In the genomic region with DNA sequence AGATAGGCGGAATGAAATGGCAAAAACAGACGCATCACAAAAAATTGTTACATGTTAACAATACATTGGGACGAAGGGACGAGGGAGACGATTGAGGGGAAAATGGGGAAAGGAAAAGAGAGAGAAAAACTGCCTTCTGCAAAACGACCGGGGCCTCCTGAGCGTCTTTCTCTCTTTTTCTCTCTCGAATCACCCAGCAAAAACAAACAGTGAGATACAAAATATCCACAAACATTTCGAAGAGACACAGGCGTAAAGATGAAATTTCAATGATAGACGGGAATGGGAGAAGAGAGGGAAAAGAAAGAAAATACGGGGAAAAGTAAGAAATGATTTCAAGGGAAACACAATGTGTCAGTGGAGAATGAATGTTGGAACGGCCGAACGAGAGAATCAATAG, we compare ENCODE assay signal across 2 worm cellular contexts.
TF ChIP-seq lines count a peak whose summit lies in the region.

No protein-coding gene starts in this region.

TF ChIP-seq in whole organism, L1 larva, 84 proteins besides CTCF, POLR2A, EP300 and RAD21 (continued from another document):
- TF ChIP-seq mep-1 (tag; optimal IDR thresholded peaks at IDR 0.05; lab: Kevin White, UChicago) = peak; percentile 85
- no peak for TF ChIP-seq Y116A8C.19 (tag; optimal IDR thresholded peaks at IDR 0.05; lab: Kevin White, UChicago; ENCODE audit: borderline replicate concordance)
- peak; percentile 18 for TF ChIP-seq ceh-8 (GFP tag; optimal IDR thresholded peaks at IDR 0.05; lab: Kevin White, UChicago)

TF ChIP-seq in whole organism, L4 larva, 104 proteins besides CTCF, POLR2A, EP300 and RAD21 (continued from another document):
- TF ChIP-seq Y105C5A.15 (GFP tag; IDR thresholded peaks at IDR 0.05; lab: Robert Waterston, UW) (no peak), madf-9 (GFP tag; conservative IDR thresholded peaks at IDR 0.05; lab: Robert Waterston, UW) (no peak), daf-19 (GFP tag; conservative IDR thresholded peaks at IDR 0.05; lab: Robert Waterston, UW) (no peak), R02D3.7 (tag; optimal IDR thresholded peaks at IDR 0.05; lab: Kevin White, UChicago) (no peak), nhr-111 (GFP tag; optimal IDR thresholded peaks at IDR 0.05; lab: Kevin White, UChicago) (no peak), fkh-10 (GFP tag; optimal IDR thresholded peaks at IDR 0.05; lab: Kevin White, UChicago) (no peak), vab-7 (GFP tag; IDR thresholded peaks at IDR 0.05; lab: Robert Waterston, UW) (no peak), fos-1 (tag; optimal IDR thresholded peaks at IDR 0.05; lab: Kevin White, UChicago) (no peak), ceh-62 (tag; optimal IDR thresholded peaks at IDR 0.05; lab: Kevin White, UChicago) (no peak), egl-27 (tag; optimal IDR thresholded peaks at IDR 0.05; lab: Kevin White, UChicago) (no peak), nhr-237 (tag; optimal IDR thresholded peaks at IDR 0.05; lab: Kevin White, UChicago) (no peak), pha-4 (GFP tag; IDR thresholded peaks at IDR 0.05; lab: Robert Waterston, UW) (no peak), pha-4 (tag; optimal IDR thresholded peaks at IDR 0.05; lab: Kevin White, UChicago) (no peak), pqm-1 (tag; optimal IDR thresholded peaks at IDR 0.05; lab: Kevin White, UChicago) (no peak), lir-3 (tag; optimal IDR thresholded peaks at IDR 0.05; lab: Kevin White, UChicago) (no peak), ceh-82 (tag; optimal IDR thresholded peaks at IDR 0.05; lab: Kevin White, UChicago) (no peak), ama-1 (optimal IDR thresholded peaks at IDR 0.05; lab: Kevin White, UChicago) (peak; percentile 34), unc-130 (GFP tag; optimal IDR thresholded peaks at IDR 0.05; lab: Kevin White, UChicago) (no peak), zfp-2 (tag; optimal IDR thresholded peaks at IDR 0.05; lab: Kevin White, UChicago) (no peak), mes-2 (tag; optimal IDR thresholded peaks at IDR 0.05; lab: Kevin White, UChicago; ENCODE audit: poor library complexity, severe bottlenecking) (no peak), unc-62 (GFP tag; optimal IDR thresholded peaks at IDR 0.05 in 1 of 2; lab: Kevin White, UChicago) (peak in 1 of 2 experiments; percentile 62), unc-62 (tag; optimal IDR thresholded peaks at IDR 0.05; lab: Kevin White, UChicago) (no peak), hmg-1.1 (GFP tag; IDR thresholded peaks at IDR 0.05; lab: Robert Waterston, UW) (peak; percentile 38), lin-13 (GFP tag; optimal IDR thresholded peaks at IDR 0.05; lab: Kevin White, UChicago) (no peak), Y75B8A.6 (GFP tag; IDR thresholded peaks at IDR 0.05; lab: Robert Waterston, UW) (no peak), nhr-48 (tag; optimal IDR thresholded peaks at IDR 0.05; lab: Kevin White, UChicago) (no peak), F49E8.2 (tag; optimal IDR thresholded peaks at IDR 0.05; lab: Kevin White, UChicago; ENCODE audit: borderline replicate concordance) (no peak), rbr-2 (tag; optimal IDR thresholded peaks at IDR 0.05; lab: Kevin White, UChicago) (peak; percentile 44), nhr-102 (tag; optimal IDR thresholded peaks at IDR 0.05; lab: Kevin White, UChicago) (no peak), aly-2 (tag; optimal IDR thresholded peaks at IDR 0.05; lab: Kevin White, UChicago) (no peak), mdt-29 (GFP tag; IDR thresholded peaks at IDR 0.05; lab: Robert Waterston, UW) (no peak), nhr-6 (tag; optimal IDR thresholded peaks at IDR 0.05; lab: Kevin White, UChicago) (no peak), nhr-11 (tag; optimal IDR thresholded peaks at IDR 0.05; lab: Kevin White, UChicago) (peak; percentile 26), lin-1 (GFP tag; IDR thresholded peaks at IDR 0.05; lab: Robert Waterston, UW) (no peak), dpl-1 (GFP tag; optimal IDR thresholded peaks at IDR 0.05; lab: Kevin White, UChicago) (no peak), aha-1 (tag; lab: Kevin White, UChicago) (no peak), tra-1 (GFP tag; IDR thresholded peaks at IDR 0.05; lab: Robert Waterston, UW) (no peak), arid-1 (GFP tag; conservative IDR thresholded peaks at IDR 0.05; lab: Robert Waterston, UW) (no peak), daf-8 (GFP tag; IDR thresholded peaks at IDR 0.05; lab: Robert Waterston, UW) (no peak), spr-1 (tag; optimal IDR thresholded peaks at IDR 0.05; lab: Kevin White, UChicago) (no peak), zag-1 (tag; optimal IDR thresholded peaks at IDR 0.05; lab: Kevin White, UChicago) (no peak), nhr-25 (tag; optimal IDR thresholded peaks at IDR 0.05; lab: Kevin White, UChicago; ENCODE audit: borderline replicate concordance, insufficient read depth) (no peak), dmd-9 (GFP tag; IDR thresholded peaks at IDR 0.05; lab: Robert Waterston, UW) (no peak), madf-5 (GFP tag; IDR thresholded peaks at IDR 0.05; lab: Robert Waterston, UW) (no peak), jun-1 (tag; optimal IDR thresholded peaks at IDR 0.05; lab: Kevin White, UChicago) (no peak), lim-7 (GFP tag; IDR thresholded peaks at IDR 0.05; lab: Robert Waterston, UW) (no peak), duxl-1 (tag; optimal IDR thresholded peaks at IDR 0.05; lab: Kevin White, UChicago; ENCODE audit: poor library complexity) (no peak), lin-38 (GFP tag; IDR thresholded peaks at IDR 0.05; lab: Robert Waterston, UW) (no peak), lin-29 (GFP tag; IDR thresholded peaks at IDR 0.05; lab: Robert Waterston, UW) (no peak), ceh-20 (GFP tag; IDR thresholded peaks at IDR 0.05; lab: Robert Waterston, UW) (no peak)
TF ChIP-seq in whole organism, L4 larva: peak in this region for 15.
